Worm (Caenorhabditis elegans): ENCODE measurements around the gene nhl-3.
"Not testable (repeated sequence)": the region's sequence is repeated elsewhere in the genome, so short reads cannot be mapped to it uniquely, and the experiment has no call there.

DNA sequence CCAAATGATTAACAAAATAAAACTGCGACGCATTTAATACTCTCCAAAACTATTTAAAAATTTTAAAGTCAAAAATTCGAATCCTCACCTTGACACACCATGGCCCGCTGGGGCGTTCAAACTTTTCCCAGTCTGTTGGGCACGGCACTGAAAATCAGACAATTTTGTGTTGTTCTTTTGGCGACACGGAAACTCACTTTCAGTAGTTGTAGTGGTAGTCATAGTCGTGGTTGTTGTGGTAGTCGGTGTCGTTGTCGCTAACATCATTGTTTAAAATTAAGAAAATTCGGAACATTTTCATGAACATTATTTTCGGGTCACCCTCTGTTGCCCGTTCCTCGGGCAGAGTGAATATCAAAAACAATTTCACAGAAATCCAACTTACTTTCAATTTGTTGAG, 10.4 kb upstream of the nhl-3 start, which contains the start of gene clec-118:
- TF ChIP-seq dve-1 (tag; optimal IDR thresholded peaks at IDR 0.05); pha-4 (tag; optimal IDR thresholded peaks at IDR 0.05); fkh-10 (GFP tag; optimal IDR thresholded peaks at IDR 0.05); syd-9 (tag; optimal IDR thresholded peaks at IDR 0.05); nhr-11 (tag; optimal IDR thresholded peaks at IDR 0.05); gmeb-2 (tag; optimal IDR thresholded peaks at IDR 0.05); lim-6 (tag; optimal IDR thresholded peaks at IDR 0.05); ets-4 (tag; optimal IDR thresholded peaks at IDR 0.05); unc-55 (GFP tag; optimal IDR thresholded peaks at IDR 0.05); ceh-34 (tag; optimal IDR thresholded peaks at IDR 0.05): not testable (repeated sequence)

All from whole organism, late embryonic.